Worm (Caenorhabditis elegans) whole organism, young adult: ENCODE measurements around the gene Y54H5A.2.

Source experiments
- ceh-79 ChIP-seq: sonication (generic microtip); optimal IDR thresholded peaks from 2 replicates; lab custom pipeline; 2017; ENCODE audit warnings: mild to moderate bottlenecking, missing genetic modification characterization, missing compliant biosample characterization
- ceh-91 ChIP-seq: fragments of 200-800 bp; sonication (Bioruptor generic); IDR thresholded peaks from 2 replicates; pipeline ENCODE4 v1.3.6; 2022; ENCODE audit warnings: missing genetic modification reagents, missing genetic modification characterization, missing compliant biosample characterization

DNA sequence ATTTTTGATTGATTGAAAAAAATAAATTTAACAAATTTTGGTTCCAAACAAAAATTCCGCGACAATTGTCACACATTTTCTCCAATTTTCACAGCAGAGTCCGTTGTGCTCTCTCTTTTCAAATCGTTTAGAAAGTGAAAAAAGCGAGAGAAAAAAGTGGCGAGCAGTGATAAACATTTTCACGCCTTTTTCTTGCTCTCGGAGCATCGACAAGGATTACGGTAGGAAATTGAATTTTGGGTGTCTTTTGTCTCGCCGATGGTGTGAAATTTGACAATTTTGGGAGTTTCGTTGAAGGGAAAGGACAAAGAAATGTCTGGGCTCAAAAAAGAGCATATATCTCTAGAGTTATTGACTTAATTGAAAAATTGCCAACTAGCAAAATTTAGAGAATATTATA, 14.9 kb downstream of the Y54H5A.2 start:
- TF ChIP-seq ceh-79 (tag; lab: Kevin White, UChicago) = no peak
- TF ChIP-seq ceh-91 (GFP tag; lab: Robert Waterston, UW) = no peak
